Worm (Caenorhabditis elegans): ENCODE data around the gene C53D6.6.

DNA sequence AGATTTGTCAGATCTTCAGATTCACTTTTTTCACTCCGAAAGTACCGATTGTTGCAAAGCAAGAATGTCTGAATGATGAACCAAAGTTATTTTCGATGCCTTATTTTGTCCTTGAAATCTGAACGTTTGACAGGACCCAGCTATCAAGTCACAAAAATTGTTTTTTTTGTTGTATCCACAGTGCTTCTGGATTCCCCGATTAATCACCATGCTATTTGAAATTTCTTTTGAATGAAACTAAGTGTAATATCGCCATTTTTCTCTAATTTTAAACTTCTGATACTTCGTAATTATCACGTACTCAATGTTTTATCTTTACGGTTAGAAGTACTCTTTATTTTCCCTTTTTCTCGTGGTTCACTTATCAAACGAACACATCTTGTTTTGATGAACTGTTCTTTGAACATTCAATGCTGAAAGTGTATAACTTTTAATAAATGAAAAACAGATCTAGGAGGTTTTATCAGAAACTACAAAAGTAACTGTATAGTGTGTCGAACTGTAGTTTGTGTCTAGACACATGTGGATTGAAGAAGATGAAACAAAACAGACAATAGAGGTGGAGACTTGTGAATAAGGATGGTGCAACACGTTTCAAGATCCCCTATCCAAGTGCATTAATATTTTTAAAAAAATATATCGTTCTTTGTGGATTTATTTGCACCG lies 19.2 kb upstream of the C53D6.6 start:
- no peak for TF ChIP-seq egl-27 (tag; optimal IDR thresholded peaks at IDR 0.05)
- TF ChIP-seq lsy-2 (tag; optimal IDR thresholded peaks at IDR 0.05), result no peak
- TF ChIP-seq pag-3 (tag; optimal IDR thresholded peaks at IDR 0.05; ENCODE audit: borderline replicate concordance, insufficient read depth), result no peak
- TF ChIP-seq pax-3 (tag; optimal IDR thresholded peaks at IDR 0.05), result no peak
- no peak for TF ChIP-seq unc-130 (tag; optimal IDR thresholded peaks at IDR 0.05)
- TF ChIP-seq C16A3.4 (tag; optimal IDR thresholded peaks at IDR 0.05), result no peak
- no peak for TF ChIP-seq aly-2 (tag; optimal IDR thresholded peaks at IDR 0.05)
- no peak for TF ChIP-seq lin-39 (tag; optimal IDR thresholded peaks at IDR 0.05)
- no peak for TF ChIP-seq hlh-17 (GFP tag; optimal IDR thresholded peaks at IDR 0.05; ENCODE audit: borderline replicate concordance)
- no peak for TF ChIP-seq lir-3 (tag; optimal IDR thresholded peaks at IDR 0.05; ENCODE audit: poor library complexity)

All from whole organism, L1 larva.